Worm (Caenorhabditis elegans): Measurements from ENCODE around the gene C36E8.6.

DNA sequence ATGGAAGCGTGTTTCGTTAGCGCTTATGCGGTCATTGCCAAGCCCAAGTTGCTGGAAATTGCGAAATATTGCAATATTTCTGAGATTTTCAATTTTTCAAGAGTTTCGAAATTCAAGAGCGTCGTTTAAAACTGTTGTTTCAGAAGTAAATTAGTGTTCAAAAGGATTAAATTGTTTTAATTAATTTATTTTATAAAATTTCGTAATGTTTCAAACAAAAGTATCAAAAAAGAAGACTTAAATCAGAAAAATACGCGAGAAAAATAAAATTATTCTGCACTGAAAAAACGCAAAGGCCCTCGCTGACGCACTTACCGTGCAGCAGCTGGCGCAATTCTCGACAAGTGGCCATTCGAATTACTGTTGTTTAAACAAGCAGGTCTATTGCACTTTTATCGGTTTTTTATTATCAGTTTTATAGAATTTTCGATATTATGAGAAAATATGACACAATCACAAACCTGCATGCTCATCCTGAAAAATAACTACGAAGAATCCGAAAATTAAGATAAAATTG, 16.3 kb downstream of the C36E8.6 start, which contains the start of gene tif-1A:
- TF ChIP-seq aly-2 (tag; optimal IDR thresholded peaks at IDR 0.05) = no peak
- TF ChIP-seq unc-39 (tag; optimal IDR thresholded peaks at IDR 0.05) = no peak

Measured in whole organism, L4 larva.